Worm (Caenorhabditis elegans): ENCODE results near the gene sptl-1.

The sptl-1 gene

DNA sequence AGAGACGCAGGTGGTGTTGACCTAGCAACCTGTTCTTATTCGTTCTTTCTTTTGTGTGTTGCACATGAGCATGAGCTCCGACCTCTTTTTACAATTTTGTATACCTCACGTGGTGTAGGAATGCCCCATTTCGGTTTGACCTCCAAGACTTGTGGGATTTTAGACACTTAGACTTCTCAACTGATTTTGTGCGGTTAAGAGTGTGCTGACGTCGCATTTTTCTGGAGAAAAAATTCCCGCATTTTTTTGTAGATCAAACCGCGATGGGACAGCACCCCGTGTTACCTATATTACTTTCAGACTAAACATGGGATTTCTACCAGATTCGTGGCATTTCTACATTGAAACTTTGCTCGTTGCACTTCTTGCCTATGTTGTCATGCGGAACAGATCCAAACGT is at the start of gene sptl-1:
sptl-1 (plus strand) TSS at position 301 of the 400 bp plus-strand sequence.
- peak; percentile 7 for TF ChIP-seq mes-2 (tag; optimal IDR thresholded peaks at IDR 0.05; ENCODE audit: poor library complexity, severe bottlenecking)
- no peak for TF ChIP-seq snpc-1.2 (GFP tag; IDR thresholded peaks at IDR 0.05)
- no peak for TF ChIP-seq F49E8.2 (tag; optimal IDR thresholded peaks at IDR 0.05; ENCODE audit: borderline replicate concordance)
- TF ChIP-seq saeg-2 (GFP tag; IDR thresholded peaks at IDR 0.05) = no peak

DNA sequence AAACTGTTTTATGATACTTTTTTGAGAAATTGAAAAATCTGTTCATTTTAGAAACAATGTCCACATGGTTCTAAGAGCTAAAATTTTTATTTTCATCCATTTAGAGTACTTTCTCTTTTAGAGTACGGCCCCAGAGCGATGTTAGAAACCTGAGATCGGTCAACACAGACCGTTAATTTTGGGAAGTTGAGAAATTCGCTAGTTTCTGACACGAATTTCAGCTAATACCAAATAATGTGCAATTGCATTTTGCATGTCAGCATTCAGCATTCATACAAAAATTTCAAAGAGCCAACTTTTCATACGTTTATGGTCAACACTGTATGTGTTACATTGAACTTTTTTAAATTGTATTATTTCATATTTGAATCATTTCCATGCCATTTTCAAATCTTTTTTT is 46.7 kb upstream of the sptl-1 start:
- TF ChIP-seq tra-1 (GFP tag; IDR thresholded peaks at IDR 0.05) (no peak), unc-62 (GFP tag; optimal IDR thresholded peaks at IDR 0.05 in 1 of 2) (peak in 1 of 2 experiments; percentile 80), unc-62 (tag; optimal IDR thresholded peaks at IDR 0.05) (no peak)

DNA sequence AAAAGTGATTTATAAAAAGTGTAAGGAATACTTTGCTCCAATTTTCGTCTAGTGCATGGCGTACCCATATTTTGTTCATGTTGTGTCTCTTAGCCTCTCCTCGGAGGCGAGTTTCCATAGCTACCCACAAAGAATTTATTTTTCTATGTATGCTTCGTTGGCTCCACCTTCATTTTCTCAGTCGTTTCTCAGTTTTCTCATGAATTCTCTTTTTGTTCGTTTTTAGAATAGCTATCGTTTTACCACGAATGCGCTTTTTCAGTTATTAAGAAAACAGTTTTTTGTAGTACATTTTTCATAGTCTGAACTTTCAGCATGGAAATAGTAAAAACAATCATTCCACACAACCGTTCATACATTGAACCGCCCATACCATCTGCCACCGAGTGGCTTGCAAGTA is 45.1 kb upstream of the sptl-1 start, which contains the start of gene osta-1:
osta-1 (plus strand) TSS at position 309 of the 400 bp plus-strand sequence.
- TF ChIP-seq nhr-11 (tag; optimal IDR thresholded peaks at IDR 0.05) (peak; percentile 13), unc-62 (GFP tag; optimal IDR thresholded peaks at IDR 0.05 in 1 of 2) (peak in 1 of 2 experiments; percentile 18), unc-62 (tag; optimal IDR thresholded peaks at IDR 0.05) (no peak), mep-1 (tag; optimal IDR thresholded peaks at IDR 0.05) (no peak)

DNA sequence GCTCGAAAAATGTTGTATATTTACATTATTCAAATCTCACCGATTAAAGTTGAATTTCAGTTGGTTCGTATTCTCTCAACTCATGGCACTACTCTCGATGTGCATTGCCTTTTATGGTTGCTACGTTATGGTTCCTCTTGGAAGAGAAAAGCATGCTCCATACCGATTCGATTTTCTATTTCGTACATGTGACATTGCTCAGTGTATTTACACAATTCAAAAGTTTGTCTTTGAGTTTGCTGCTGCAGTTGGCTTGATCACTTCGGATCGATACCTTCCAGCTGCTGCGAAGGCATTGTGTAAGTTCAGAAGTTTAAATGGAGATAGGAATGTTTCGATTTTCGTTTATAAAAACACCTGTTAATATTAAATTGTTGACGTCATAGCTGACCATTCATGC is 43.2 kb upstream of the sptl-1 start:
- no peak for TF ChIP-seq mdl-1 (tag; optimal IDR thresholded peaks at IDR 0.05)
- peak in 1 of 2 experiments; percentile 85 for TF ChIP-seq unc-62 (GFP tag; optimal IDR thresholded peaks at IDR 0.05 in 1 of 2)
- no peak for TF ChIP-seq unc-62 (tag; optimal IDR thresholded peaks at IDR 0.05)

DNA sequence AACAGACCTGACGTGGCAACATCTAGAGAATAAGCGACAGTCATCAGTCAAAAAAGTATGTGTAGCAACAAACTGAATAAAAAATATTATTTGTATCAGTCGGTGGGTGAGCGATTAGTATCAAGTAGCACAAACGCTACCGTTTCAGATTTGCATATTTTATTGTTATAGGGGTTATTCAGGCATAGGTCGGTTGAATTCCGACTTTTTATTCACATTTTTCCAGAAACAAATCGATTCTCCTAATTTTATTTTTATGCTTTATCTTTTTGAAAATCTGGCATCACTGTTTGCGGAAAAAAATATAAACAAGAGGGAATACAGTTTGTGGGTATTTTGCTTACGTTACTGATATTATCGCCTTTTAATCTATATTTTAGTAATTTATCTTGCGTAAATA is 39.7 kb upstream of the sptl-1 start, which contains the start of gene best-4:
best-4 (minus strand) TSS at position 101 of the 400 bp plus-strand sequence.
- TF ChIP-seq mdt-29 (GFP tag; IDR thresholded peaks at IDR 0.05) (no peak), nhr-111 (GFP tag; optimal IDR thresholded peaks at IDR 0.05) (no peak), lin-1 (GFP tag; IDR thresholded peaks at IDR 0.05) (no peak), nhr-237 (tag; optimal IDR thresholded peaks at IDR 0.05) (no peak), Y105C5A.15 (GFP tag; IDR thresholded peaks at IDR 0.05) (no peak), daf-19 (GFP tag; conservative IDR thresholded peaks at IDR 0.05) (no peak), T20F7.1 (GFP tag; optimal IDR thresholded peaks at IDR 0.05) (no peak), jun-1 (tag; optimal IDR thresholded peaks at IDR 0.05) (no peak), ceh-32 (tag; optimal IDR thresholded peaks at IDR 0.05; ENCODE audit: poor library complexity) (no peak), F37D6.2 (tag; optimal IDR thresholded peaks at IDR 0.05) (no peak), dmd-9 (GFP tag; IDR thresholded peaks at IDR 0.05) (no peak), ama-1 (optimal IDR thresholded peaks at IDR 0.05) (no peak), nhr-77 (tag; optimal IDR thresholded peaks at IDR 0.05) (no peak), hlh-30 (tag; optimal IDR thresholded peaks at IDR 0.05; ENCODE audit: insufficient read depth) (no peak), php-3 (GFP tag; IDR thresholded peaks at IDR 0.05) (no peak), tra-1 (GFP tag; IDR thresholded peaks at IDR 0.05) (no peak)

DNA sequence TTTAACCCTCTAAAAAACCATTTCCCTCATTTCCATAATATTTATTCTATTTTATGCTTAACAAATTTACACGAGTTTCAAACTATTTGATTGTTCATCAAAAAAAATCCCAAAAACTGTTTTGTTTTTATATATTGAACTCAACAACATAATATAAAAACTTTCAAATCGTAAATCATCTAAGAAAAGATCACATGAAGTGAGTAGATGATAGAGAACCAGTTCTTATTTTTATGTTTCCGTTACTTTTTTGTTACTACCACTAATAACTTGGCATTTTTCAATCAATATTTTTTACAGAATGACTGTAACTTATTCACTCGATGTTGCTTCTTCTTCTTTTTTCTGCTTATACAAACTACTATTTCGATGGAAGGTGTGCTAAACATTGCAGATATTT is 38.8 kb upstream of the sptl-1 start, which contains the start of gene best-3:
best-3 (plus strand) TSS at position 301 of the 400 bp plus-strand sequence.
- no peak for TF ChIP-seq nhr-77 (tag; optimal IDR thresholded peaks at IDR 0.05)
- no peak for TF ChIP-seq nhr-41 (GFP tag; IDR thresholded peaks at IDR 0.05)
- no peak for TF ChIP-seq T26A8.4 (GFP tag; IDR thresholded peaks at IDR 0.05)
- no peak for TF ChIP-seq ztf-7 (tag; optimal IDR thresholded peaks at IDR 0.05)
- no peak for TF ChIP-seq madf-9 (GFP tag; conservative IDR thresholded peaks at IDR 0.05)
- TF ChIP-seq php-3 (GFP tag; IDR thresholded peaks at IDR 0.05) = no peak
- TF ChIP-seq ceh-28 (tag; optimal IDR thresholded peaks at IDR 0.05) = no peak
- no peak for TF ChIP-seq mes-2 (tag; optimal IDR thresholded peaks at IDR 0.05; ENCODE audit: poor library complexity, severe bottlenecking)
- TF ChIP-seq duxl-1 (tag; optimal IDR thresholded peaks at IDR 0.05; ENCODE audit: poor library complexity) = no peak
- TF ChIP-seq arid-1 (GFP tag; conservative IDR thresholded peaks at IDR 0.05) = no peak
- TF ChIP-seq dpl-1 (GFP tag; optimal IDR thresholded peaks at IDR 0.05) = no peak
- TF ChIP-seq R02D3.7 (tag; optimal IDR thresholded peaks at IDR 0.05) = no peak

Measured in whole organism, L4 larva.